Fruit fly (Drosophila melanogaster): Measurements from ENCODE around the gene tll.

- no peak for TF ChIP-seq corto (GFP tag; optimal IDR thresholded peaks at IDR 0.05)
- no peak for TF ChIP-seq slou (GFP tag; optimal IDR thresholded peaks at IDR 0.05)
Measured at dm6 chr3R:30842199-30842598, 9.9 kb upstream of the tll start.
